Worm (Caenorhabditis elegans) whole organism, L4 larva: ENCODE data around the gene mask-1.
A peak's percentile ranks its signal among the peaks of the same experiment; 100 is the strongest.

Experiments used
- D1046.2 ChIP-seq: fragments of 200-800 bp; sonication (Bioruptor generic); IDR thresholded peaks from 2 replicates; pipeline ENCODE4 v1.3.6; 2022; ENCODE audit warnings: missing genetic modification characterization, missing compliant biosample characterization
- F26F4.8 ChIP-seq: fragments of 200-800 bp; sonication (Bioruptor generic); conservative IDR thresholded peaks from 2 replicates; pipeline ENCODE4 v1.3.6; 2022; ENCODE audit warnings: missing genetic modification characterization, missing compliant biosample characterization
- F37D6.2 ChIP-seq: sonication (generic microtip); optimal IDR thresholded peaks from 2 replicates; lab custom pipeline; 2016; ENCODE audit warnings: mild to moderate bottlenecking, missing genetic modification characterization, missing compliant biosample characterization
- F44E2.7 ChIP-seq: fragments of 200-800 bp; sonication (Bioruptor generic); IDR thresholded peaks from 2 replicates; pipeline ENCODE4 v2.1.2; 2022; ENCODE audit warnings: missing genetic modification characterization, missing compliant biosample characterization
- T20F7.1 ChIP-seq: fragments of 200-800 bp; sonication (Bioruptor generic); optimal IDR thresholded peaks from 2 replicates; lab custom pipeline; 2018; ENCODE audit warnings: mild to moderate bottlenecking, missing genetic modification characterization, missing compliant biosample characterization
- T26A8.4 ChIP-seq: fragments of 200-800 bp; sonication (Bioruptor generic); IDR thresholded peaks from 2 replicates; pipeline ENCODE4 v1.3.6; 2022; ENCODE audit warnings: missing genetic modification characterization, missing compliant biosample characterization
- Y48G9A.11 ChIP-seq: fragments of 200-800 bp; sonication (Bioruptor generic); IDR thresholded peaks from 2 replicates; pipeline ENCODE4 v1.3.6; 2022; ENCODE audit warnings: missing genetic modification reagents, missing genetic modification characterization, missing compliant biosample characterization
- Y5F2A.4 ChIP-seq: fragments of 200-800 bp; sonication (Bioruptor generic); optimal IDR thresholded peaks from 2 replicates; lab custom pipeline; 2018; ENCODE audit warnings: mild to moderate bottlenecking, missing genetic modification characterization, missing compliant biosample characterization
- ZK337.2 ChIP-seq: fragments of 200-800 bp; sonication (Bioruptor generic); IDR thresholded peaks from 2 replicates; pipeline ENCODE4 v1.3.6; 2022; ENCODE audit warnings: missing genetic modification reagents, missing genetic modification characterization, missing compliant biosample characterization
- ZK546.5 ChIP-seq, 2 experiments: sonication (generic microtip); optimal IDR thresholded peaks; 2 replicates each; lab custom pipeline; 2017; ENCODE audit warnings: missing biosample characterization in 2 of 2, missing genetic modification characterization in 2 of 2
- ama-1 ChIP-seq: fragments of 150-350 bp; optimal IDR thresholded peaks from 2 replicates; lab custom pipeline; 2014; ENCODE audit warnings: inconsistent platforms, mixed read lengths
- ceh-20 ChIP-seq: fragments of 200-800 bp; sonication (Bioruptor generic); IDR thresholded peaks from 2 replicates; pipeline ENCODE4 v1.3.6; 2022; ENCODE audit warnings: missing genetic modification reagents, missing genetic modification characterization, missing compliant biosample characterization
- ceh-28 ChIP-seq: fragments of 150-350 bp; optimal IDR thresholded peaks from 2 replicates; lab custom pipeline; 2014; ENCODE audit warnings: missing biosample characterization, missing genetic modification reagents, missing genetic modification characterization
- ces-1 ChIP-seq: fragments of 150-350 bp; sonication (generic microtip); optimal IDR thresholded peaks from 4 replicates; lab custom pipeline; 2014; ENCODE audit warnings: missing biosample characterization, missing genetic modification reagents, missing genetic modification characterization
- cey-2 ChIP-seq: sonication (generic microtip); optimal IDR thresholded peaks from 3 replicates; lab custom pipeline; 2017; ENCODE audit warnings: missing genetic modification characterization, mild to moderate bottlenecking, missing compliant biosample characterization, antibody characterized with exemption, borderline replicate concordance; ENCODE audit not compliant: insufficient read depth
- daf-19 ChIP-seq: fragments of 200-800 bp; sonication (Bioruptor generic); conservative IDR thresholded peaks from 2 replicates; pipeline ENCODE4 v1.3.6; 2022; ENCODE audit warnings: missing genetic modification characterization, missing compliant biosample characterization
- daf-8 ChIP-seq: fragments of 200-800 bp; sonication (Bioruptor generic); IDR thresholded peaks from 2 replicates; pipeline ENCODE4 v1.3.6; 2022; ENCODE audit warnings: missing genetic modification characterization, missing compliant biosample characterization
- dve-1 ChIP-seq: sonication (generic microtip); optimal IDR thresholded peaks from 2 replicates; lab custom pipeline; 2017; ENCODE audit warnings: antibody characterized with exemption, mild to moderate bottlenecking, missing genetic modification characterization, missing compliant biosample characterization; ENCODE audit not compliant: insufficient read depth
- egl-27 ChIP-seq: sonication (generic microtip); optimal IDR thresholded peaks from 3 replicates; lab custom pipeline; 2017; ENCODE audit warnings: missing biosample characterization, missing genetic modification reagents, missing genetic modification characterization
- egl-43 ChIP-seq: fragments of 200-800 bp; sonication (Bioruptor generic); IDR thresholded peaks from 2 replicates; pipeline ENCODE4 v1.3.6; 2022; ENCODE audit warnings: missing genetic modification reagents, missing genetic modification characterization, missing compliant biosample characterization
- hif-1 ChIP-seq, 2 experiments: sonication (generic microtip); optimal IDR thresholded peaks; 2 replicates each; lab custom pipeline; 2016 to 2017; ENCODE audit warnings: missing compliant biosample characterization in 2 of 2, missing genetic modification characterization in 2 of 2, missing genetic modification reagents in 2 of 2, missing genotype in 2 of 2, mild to moderate bottlenecking in 1 of 2
- hlh-11 ChIP-seq: fragments of 200-800 bp; sonication (Bioruptor generic); optimal IDR thresholded peaks from 2 replicates; lab custom pipeline; 2018; ENCODE audit warnings: mild to moderate bottlenecking, missing genetic modification characterization, missing compliant biosample characterization
- jun-1 ChIP-seq: fragments of 150-350 bp; optimal IDR thresholded peaks from 2 replicates; lab custom pipeline; 2014; ENCODE audit warnings: missing biosample characterization, missing genetic modification reagents, missing genetic modification characterization
- lim-7 ChIP-seq: fragments of 200-800 bp; sonication (Bioruptor generic); IDR thresholded peaks from 2 replicates; pipeline ENCODE4 v1.3.6; 2022; ENCODE audit warnings: missing genetic modification characterization, missing compliant biosample characterization
- lin-13 ChIP-seq: fragments of 150-350 bp; optimal IDR thresholded peaks from 2 replicates; lab custom pipeline; 2014; ENCODE audit warnings: missing biosample characterization, missing genetic modification reagents, missing genetic modification characterization
- lin-29 ChIP-seq: fragments of 200-800 bp; sonication (Bioruptor generic); IDR thresholded peaks from 2 replicates; pipeline ENCODE4 v1.3.6; 2022; ENCODE audit warnings: missing genetic modification reagents, missing genetic modification characterization, missing compliant biosample characterization
- lin-38 ChIP-seq: fragments of 200-800 bp; sonication (Bioruptor generic); IDR thresholded peaks from 2 replicates; pipeline ENCODE4 v1.3.6; 2022; ENCODE audit warnings: missing genetic modification reagents, missing genetic modification characterization, missing compliant biosample characterization
- mdl-1 ChIP-seq, 2 experiments: fragments of 150-350 bp in 1 of 2; sonication (generic microtip) in 1 of 2; optimal IDR thresholded peaks; 2 replicates each; lab custom pipeline; 2014 to 2017; ENCODE audit warnings: missing biosample characterization in 2 of 2, missing genetic modification characterization in 2 of 2
- mep-1 ChIP-seq: fragments of 150-350 bp; sonication (generic microtip); optimal IDR thresholded peaks from 3 replicates; lab custom pipeline; 2014; ENCODE audit warnings: missing biosample characterization, missing genetic modification characterization
- mes-2 ChIP-seq: sonication (generic microtip); optimal IDR thresholded peaks from 2 replicates; lab custom pipeline; 2016; ENCODE audit warnings: missing genotype, mild to moderate bottlenecking, missing genetic modification characterization, missing compliant biosample characterization; ENCODE audit not compliant: poor library complexity, severe bottlenecking
- mxl-3 ChIP-seq: fragments of 200-800 bp; sonication (Bioruptor generic); optimal IDR thresholded peaks from 2 replicates; lab custom pipeline; 2018; ENCODE audit warnings: mild to moderate bottlenecking, missing genetic modification characterization, missing compliant biosample characterization
- nhr-10 ChIP-seq: fragments of 150-350 bp; optimal IDR thresholded peaks from 2 replicates; lab custom pipeline; 2014; ENCODE audit warnings: missing biosample characterization, missing genetic modification characterization
- nhr-11 ChIP-seq: fragments of 150-350 bp; optimal IDR thresholded peaks from 2 replicates; lab custom pipeline; 2014; ENCODE audit warnings: missing biosample characterization, missing genetic modification characterization
- nhr-111 ChIP-seq: fragments of 200-800 bp; sonication (Bioruptor generic); optimal IDR thresholded peaks from 2 replicates; lab custom pipeline; 2018; ENCODE audit warnings: mild to moderate bottlenecking, missing genetic modification characterization, missing compliant biosample characterization
- nhr-237 ChIP-seq: sonication (generic microtip); optimal IDR thresholded peaks from 2 replicates; lab custom pipeline; 2017; ENCODE audit warnings: missing biosample characterization, missing genetic modification characterization
- nhr-25 ChIP-seq: sonication (generic microtip); optimal IDR thresholded peaks from 2 replicates; lab custom pipeline; 2017; ENCODE audit warnings: missing genetic modification characterization, mild to moderate bottlenecking, missing compliant biosample characterization, antibody characterized with exemption, moderate library complexity, borderline replicate concordance; ENCODE audit not compliant: insufficient read depth
- nhr-28 ChIP-seq: fragments of 150-350 bp; optimal IDR thresholded peaks from 2 replicates; lab custom pipeline; 2014; ENCODE audit warnings: missing biosample characterization, missing genetic modification characterization
- nhr-42 ChIP-seq: fragments of 200-800 bp; sonication (Bioruptor generic); IDR thresholded peaks from 2 replicates; pipeline ENCODE4 v1.3.6; 2022; ENCODE audit warnings: missing genetic modification characterization, missing compliant biosample characterization
- nhr-48 ChIP-seq: sonication (generic microtip); optimal IDR thresholded peaks from 2 replicates; lab custom pipeline; 2016; ENCODE audit warnings: mild to moderate bottlenecking, missing genetic modification characterization, missing compliant biosample characterization
- nhr-6 ChIP-seq: fragments of 150-350 bp; optimal IDR thresholded peaks from 2 replicates; lab custom pipeline; 2014; ENCODE audit warnings: missing biosample characterization, missing genetic modification characterization
- nhr-77 ChIP-seq: fragments of 150-350 bp; optimal IDR thresholded peaks from 2 replicates; lab custom pipeline; 2014; ENCODE audit warnings: missing biosample characterization, missing genetic modification characterization
- pha-4 ChIP-seq, 2 experiments: fragments of 150-350 bp in 1 of 2; fragments of 200-800 bp in 1 of 2; sonication (Bioruptor generic) in 1 of 2; IDR thresholded peaks in 1 of 2; optimal IDR thresholded peaks in 1 of 2; 2 replicates each; pipeline versions ENCODE4 v1.3.6 to Lab custom; 2014 to 2022; ENCODE audit warnings: missing genetic modification characterization in 2 of 2, missing genetic modification reagents in 2 of 2, missing biosample characterization in 1 of 2, missing compliant biosample characterization in 1 of 2
- php-3 ChIP-seq: fragments of 200-800 bp; sonication (Bioruptor generic); IDR thresholded peaks from 2 replicates; pipeline ENCODE4 v1.3.6; 2022; ENCODE audit warnings: missing genetic modification reagents, missing genetic modification characterization, missing compliant biosample characterization
- skn-1 ChIP-seq: fragments of 150-350 bp; optimal IDR thresholded peaks from 2 replicates; lab custom pipeline; 2014; ENCODE audit warnings: missing biosample characterization, missing genetic modification characterization
- snpc-1.2 ChIP-seq: fragments of 200-800 bp; sonication (Bioruptor generic); IDR thresholded peaks from 2 replicates; pipeline ENCODE4 v1.3.6; 2022; ENCODE audit warnings: missing genetic modification reagents, missing genetic modification characterization, missing compliant biosample characterization
- tag-97 ChIP-seq: fragments of 200-800 bp; sonication (Bioruptor generic); IDR thresholded peaks from 2 replicates; pipeline ENCODE4 v1.3.6; 2022; ENCODE audit warnings: missing genetic modification characterization, missing compliant biosample characterization
- unc-130 ChIP-seq: sonication (generic microtip); optimal IDR thresholded peaks from 2 replicates; lab custom pipeline; 2016; ENCODE audit warnings: missing genetic modification reagents, missing genetic modification characterization, missing compliant biosample characterization
- unc-62 ChIP-seq, 3 experiments: fragments of 150-350 bp in 1 of 3; sonication (generic microtip); optimal IDR thresholded peaks in 2 of 3; peaks in 1 of 3; 1 replicate in 1 of 3; 2 replicates in 2 of 3; lab custom pipeline; 2014 to 2017; ENCODE audit warnings: missing biosample characterization in 3 of 3, missing genetic modification characterization in 3 of 3, missing genetic modification reagents in 3 of 3, missing genotype in 1 of 3
- zag-1 ChIP-seq: fragments of 150-350 bp; optimal IDR thresholded peaks from 2 replicates; lab custom pipeline; 2014; ENCODE audit warnings: missing biosample characterization, missing genetic modification characterization
- zip-2 ChIP-seq: fragments of 150-350 bp; optimal IDR thresholded peaks from 2 replicates; lab custom pipeline; 2014; ENCODE audit warnings: missing biosample characterization, missing genetic modification characterization

Gene mask-1

DNA sequence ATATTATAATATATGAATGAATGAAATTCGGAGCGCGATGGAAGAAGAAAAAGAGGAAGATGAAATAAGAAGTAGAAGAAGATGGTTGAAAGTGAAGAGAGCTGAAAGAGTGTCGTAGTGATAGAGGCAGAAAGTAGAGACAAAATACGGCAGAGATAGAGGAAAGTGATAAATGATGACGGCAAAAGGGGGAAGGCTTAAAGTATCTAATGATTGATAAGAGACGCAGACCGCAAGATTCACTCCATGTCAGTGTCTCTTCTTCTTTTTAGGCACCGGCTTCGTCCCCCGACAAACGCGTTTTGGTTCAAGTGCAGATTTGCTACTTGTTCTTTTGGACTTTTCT is 32.4 kb upstream of the mask-1 start:
- TF ChIP-seq snpc-1.2 (GFP tag; lab: Robert Waterston, UW) (no peak), nhr-6 (tag; lab: Kevin White, UChicago) (no peak), daf-8 (no peak), jun-1 (no peak), ceh-28 (tag; lab: Kevin White, UChicago) (no peak), zag-1 (tag; lab: Kevin White, UChicago) (no peak), nhr-10 (tag; lab: Kevin White, UChicago) (peak; percentile 67), skn-1 (tag; lab: Kevin White, UChicago) (no peak), mdl-1 (tag; optimal IDR thresholded peaks at IDR 0.05; lab: Kevin White, UChicago) (peak in 1 of 2 experiments; percentile 33), egl-27 (tag; lab: Kevin White, UChicago) (no peak), D1046.2 (GFP tag; lab: Robert Waterston, UW) (no peak), mep-1 (tag; lab: Kevin White, UChicago) (peak; percentile 72), ceh-20 (peak; percentile 86), F37D6.2 (tag; lab: Kevin White, UChicago) (no peak), hif-1 (tag; optimal IDR thresholded peaks at IDR 0.05; lab: Kevin White, UChicago) (peak in 1 of 2 experiments; percentile 28), ZK337.2 (no peak), ZK546.5 (tag; optimal IDR thresholded peaks at IDR 0.05; lab: Kevin White, UChicago) (no peak), Y5F2A.4 (GFP tag; lab: Kevin White, UChicago) (no peak), lin-38 (no peak), nhr-77 (tag; lab: Kevin White, UChicago) (peak; percentile 82), daf-19 (GFP tag; lab: Robert Waterston, UW) (no peak), T26A8.4 (GFP tag; lab: Robert Waterston, UW) (no peak), lim-7 (GFP tag; lab: Robert Waterston, UW) (no peak), nhr-25 (tag; lab: Kevin White, UChicago) (peak; percentile 93), F44E2.7 (GFP tag; lab: Robert Waterston, UW) (no peak), T20F7.1 (GFP tag; lab: Kevin White, UChicago) (peak; percentile 51), nhr-42 (no peak), nhr-237 (tag; lab: Kevin White, UChicago) (no peak), unc-130 (no peak), cey-2 (tag; lab: Kevin White, UChicago) (peak; percentile 17), zip-2 (tag; lab: Kevin White, UChicago) (no peak), nhr-111 (no peak), hlh-11 (tag; lab: Kevin White, UChicago) (peak; percentile 86), tag-97 (GFP tag; lab: Robert Waterston, UW) (no peak), dve-1 (tag; lab: Kevin White, UChicago) (peak; percentile 88), nhr-48 (tag; lab: Kevin White, UChicago) (peak; percentile 47), nhr-11 (tag; lab: Kevin White, UChicago) (peak; percentile 94), Y48G9A.11 (GFP tag; lab: Robert Waterston, UW) (no peak), lin-29 (GFP tag; lab: Robert Waterston, UW) (no peak), nhr-28 (peak; percentile 96), mes-2 (tag; lab: Kevin White, UChicago) (peak; percentile 32), ama-1 (lab: Kevin White, UChicago) (no peak), php-3 (GFP tag; lab: Robert Waterston, UW) (peak; percentile 66; the same call in 1 of the 2 replicates), pha-4 (GFP tag; IDR thresholded peaks at IDR 0.05; lab: Robert Waterston, UW) (no peak), pha-4 (tag; optimal IDR thresholded peaks at IDR 0.05; lab: Kevin White, UChicago) (no peak), unc-62 (GFP tag; optimal IDR thresholded peaks at IDR 0.05 in 1 of 2; lab: Kevin White, UChicago) (peak in 1 of 2 experiments; percentile 99), unc-62 (tag; optimal IDR thresholded peaks at IDR 0.05; lab: Kevin White, UChicago) (no peak), ces-1 (GFP tag; lab: Kevin White, UChicago) (no peak), F26F4.8 (GFP tag; lab: Robert Waterston, UW) (no peak), egl-43 (GFP tag; lab: Robert Waterston, UW) (0 out of 2 replicates have a peak, but pooled peaks have one; percentile 2), mxl-3 (peak; percentile 52), lin-13 (peak; percentile 32)
